Worm (Caenorhabditis elegans): ENCODE results near the gene Y66D12A.7.

The Y66D12A.7 gene

ce11 chrIII:11580428-11580885, at the start of gene Y66D12A.7:
TSS of gene Y66D12A.7 (minus strand) at chrIII:11580478.
- TF ChIP-seq zag-1 (tag; optimal IDR thresholded peaks at IDR 0.05), result no peak
- TF ChIP-seq lir-3 (tag; optimal IDR thresholded peaks at IDR 0.05; ENCODE audit: poor library complexity), result no peak
- TF ChIP-seq dpl-1 (GFP tag; optimal IDR thresholded peaks at IDR 0.05), result peak; percentile 81 to 90 (median 86)
- TF ChIP-seq unc-98 (GFP tag; IDR thresholded peaks at IDR 0.05), result no peak
- no peak for TF ChIP-seq C34B4.2 (tag; optimal IDR thresholded peaks at IDR 0.05)
- TF ChIP-seq xbp-1 (tag; optimal IDR thresholded peaks at IDR 0.05), result peak; percentile 20
- TF ChIP-seq zip-4 (GFP tag; optimal IDR thresholded peaks at IDR 0.05), result no peak
- TF ChIP-seq egl-27 (tag; optimal IDR thresholded peaks at IDR 0.05), result no peak
- TF ChIP-seq grh-1 (GFP tag; IDR thresholded peaks at IDR 0.05), result no peak
- TF ChIP-seq blmp-1 (tag; optimal IDR thresholded peaks at IDR 0.05), result no peak
- no peak for TF ChIP-seq mab-9 (GFP tag; IDR thresholded peaks at IDR 0.05)
- TF ChIP-seq egl-13 (tag; optimal IDR thresholded peaks at IDR 0.05), result no peak
- no peak for TF ChIP-seq nhr-28 (tag; optimal IDR thresholded peaks at IDR 0.05)
- TF ChIP-seq ceh-82 (tag; optimal IDR thresholded peaks at IDR 0.05), result peak in 1 of 3 experiments; percentile 11
- no peak for TF ChIP-seq pqm-1 (tag; optimal IDR thresholded peaks at IDR 0.05)
- no peak for TF ChIP-seq ceh-88 (GFP tag; IDR thresholded peaks at IDR 0.05)
- no peak for TF ChIP-seq aly-2 (tag; optimal IDR thresholded peaks at IDR 0.05)
- TF ChIP-seq nhr-71 (tag; optimal IDR thresholded peaks at IDR 0.05), result no peak
- TF ChIP-seq skn-1 (tag; optimal IDR thresholded peaks at IDR 0.05), result peak; percentile 30
- TF ChIP-seq nhr-84 (tag; optimal IDR thresholded peaks at IDR 0.05), result no peak
- no peak for TF ChIP-seq nhr-77 (tag; optimal IDR thresholded peaks at IDR 0.05)
- peak; percentile 17 to 68 for TF ChIP-seq lsy-2 (tag; optimal IDR thresholded peaks at IDR 0.05)
- TF ChIP-seq hpl-2 (GFP tag; optimal IDR thresholded peaks at IDR 0.05), result no peak
- TF ChIP-seq C16A3.4 (tag; optimal IDR thresholded peaks at IDR 0.05), result no peak
- peak; percentile 24; the same call in 1 of the 2 replicates for TF ChIP-seq nhr-19 (GFP tag; conservative IDR thresholded peaks at IDR 0.05)
- TF ChIP-seq nhr-237 (tag; optimal IDR thresholded peaks at IDR 0.05), result no peak
- TF ChIP-seq efl-3 (GFP tag; optimal IDR thresholded peaks at IDR 0.05), result no peak
- TF ChIP-seq lin-13 (GFP tag; optimal IDR thresholded peaks at IDR 0.05), result peak; percentile 15
- no peak for TF ChIP-seq snpc-4 (tag; optimal IDR thresholded peaks at IDR 0.05)
- no peak for TF ChIP-seq ceh-8 (GFP tag; optimal IDR thresholded peaks at IDR 0.05)
- TF ChIP-seq nhr-47 (tag; optimal IDR thresholded peaks at IDR 0.05), result peak; percentile 31
- TF ChIP-seq irx-1 (tag; optimal IDR thresholded peaks at IDR 0.05), result no peak
- no peak for TF ChIP-seq snu-23 (GFP tag; optimal IDR thresholded peaks at IDR 0.05)
- TF ChIP-seq elt-2 (tag; optimal IDR thresholded peaks at IDR 0.05), result no peak
- no peak for TF ChIP-seq unc-30 (tag; optimal IDR thresholded peaks at IDR 0.05)
- TF ChIP-seq tbx-2 (tag; optimal IDR thresholded peaks at IDR 0.05), result no peak
- no peak for TF ChIP-seq alr-1 (tag; optimal IDR thresholded peaks at IDR 0.05; ENCODE audit: borderline replicate concordance)
- TF ChIP-seq hlh-4 (tag; optimal IDR thresholded peaks at IDR 0.05), result no peak
- TF ChIP-seq Y116A8C.19 (tag; optimal IDR thresholded peaks at IDR 0.05; ENCODE audit: borderline replicate concordance), result no peak
- TF ChIP-seq lin-35 (GFP tag; optimal IDR thresholded peaks at IDR 0.05), result peak; percentile 86 to 94
- no peak for TF ChIP-seq mdl-1 (tag; optimal IDR thresholded peaks at IDR 0.05)
- TF ChIP-seq fkh-8 (tag; optimal IDR thresholded peaks at IDR 0.05), result no peak
- TF ChIP-seq ets-5 (GFP tag; IDR thresholded peaks at IDR 0.05), result no peak
- TF ChIP-seq unc-130 (tag; optimal IDR thresholded peaks at IDR 0.05), result no peak
- TF ChIP-seq efl-1 (optimal IDR thresholded peaks at IDR 0.05), result peak; percentile 60 to 91
- peak; percentile 89 to 99 for TF ChIP-seq efl-1 (GFP tag; optimal IDR thresholded peaks at IDR 0.05 in 1 of 2)
- no peak for TF ChIP-seq pax-3 (tag; optimal IDR thresholded peaks at IDR 0.05)
- no peak for TF ChIP-seq unc-86 (tag; optimal IDR thresholded peaks at IDR 0.05)
- TF ChIP-seq mep-1 (tag; optimal IDR thresholded peaks at IDR 0.05), result peak; percentile 47
- TF ChIP-seq F16B12.6 (tag; optimal IDR thresholded peaks at IDR 0.05), result no peak
- TF ChIP-seq pag-3 (tag; optimal IDR thresholded peaks at IDR 0.05; ENCODE audit: borderline replicate concordance, insufficient read depth), result no peak
- TF ChIP-seq fkh-10 (GFP tag; optimal IDR thresholded peaks at IDR 0.05), result no peak
- TF ChIP-seq C04F5.9 (tag; optimal IDR thresholded peaks at IDR 0.05), result no peak
- no peak for TF ChIP-seq nhr-85 (tag)
